Fruit fly (Drosophila melanogaster): ENCODE data around the gene CrebA.

DNA sequence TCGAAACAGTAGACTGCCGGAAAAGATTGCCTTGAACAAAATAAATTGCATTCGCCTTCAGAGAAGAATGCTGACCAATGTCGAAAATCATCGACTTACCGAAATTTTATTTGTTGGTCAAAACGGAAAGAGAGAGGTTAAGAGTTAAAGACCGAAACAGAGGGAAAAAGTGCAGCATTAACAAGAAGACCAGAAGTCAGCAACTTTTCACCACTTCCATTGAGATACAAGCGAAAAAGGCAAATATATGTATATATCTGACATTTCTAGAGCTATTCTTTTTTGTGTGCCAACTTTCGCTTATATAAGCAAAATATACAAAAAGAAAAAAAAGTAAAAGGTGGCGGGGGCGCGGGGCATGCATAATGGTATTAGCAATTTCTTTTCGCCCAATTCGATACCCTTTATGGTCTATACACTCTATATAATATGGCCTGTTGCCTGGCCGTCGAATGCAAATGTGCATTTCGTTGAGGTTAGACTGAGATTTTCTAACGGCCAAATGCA is 4.8 kb downstream of the CrebA start:
- TF ChIP-seq MTF-1 (GFP tag; optimal IDR thresholded peaks at IDR 0.05; ENCODE audit: borderline replicate concordance) = no peak
- no peak for TF ChIP-seq CG10565 (GFP tag; optimal IDR thresholded peaks at IDR 0.05)
- TF ChIP-seq Aef1 (GFP tag; IDR thresholded peaks at IDR 0.05) = no peak
- TF ChIP-seq pan (optimal IDR thresholded peaks at IDR 0.05) = no peak
- TF ChIP-seq pan (GFP tag; optimal IDR thresholded peaks at IDR 0.05 in 1 of 2, IDR thresholded peaks at IDR 0.05 in 1 of 2) = no peak

All from whole organism, embryonic.